Fruit fly (Drosophila melanogaster) whole organism, pupa: ENCODE measurements around the gene spas.

Experiments
- CG10348 ChIP-seq: fragments of 200-800 bp; sonication (Bioruptor generic); IDR thresholded peaks from 2 replicates; pipeline ENCODE4 v1.3.6; 2022; ENCODE audit warnings: missing biosample characterization, missing genetic modification characterization
- CG32121 ChIP-seq: fragments of 200-800 bp; sonication (Bioruptor generic); IDR thresholded peaks from 2 replicates; pipeline ENCODE4 v1.3.6; 2022; ENCODE audit warnings: missing biosample characterization, missing genetic modification characterization
- CG4496 ChIP-seq: fragments of 200-800 bp; sonication (Bioruptor generic); IDR thresholded peaks from 3 replicates; pipeline ENCODE4 v1.3.6; 2022; ENCODE audit warnings: missing biosample characterization, missing genetic modification characterization
- CG8301 ChIP-seq: fragments of 200-800 bp; sonication (Bioruptor generic); optimal IDR thresholded peaks from 2 replicates; lab custom pipeline; 2018; ENCODE audit warnings: missing biosample characterization, mild to moderate bottlenecking, missing genetic modification characterization
- Pif1B ChIP-seq: fragments of 200-800 bp; sonication (Bioruptor generic); optimal IDR thresholded peaks from 3 replicates; lab custom pipeline; 2016; ENCODE audit warnings: missing biosample characterization, missing genetic modification characterization
- fd96Ca ChIP-seq: fragments of 200-800 bp; sonication (Bioruptor generic); IDR thresholded peaks from 3 replicates; pipeline ENCODE4 v1.3.6; 2022; ENCODE audit warnings: missing biosample characterization, missing genetic modification characterization
- gl ChIP-seq: fragments of 200-800 bp; sonication (Bioruptor generic); optimal IDR thresholded peaks from 2 replicates; lab custom pipeline; 2018; ENCODE audit warnings: missing biosample characterization, mild to moderate bottlenecking, missing genetic modification characterization

- no peak for TF ChIP-seq CG4496
- no peak for TF ChIP-seq fd96Ca (GFP tag; lab: Robert Waterston, UW)
- no peak for TF ChIP-seq CG10348 (GFP tag; lab: Robert Waterston, UW)
- TF ChIP-seq Pif1B (GFP tag; lab: Kevin White, UChicago), result no peak
- TF ChIP-seq CG32121, result no peak
- TF ChIP-seq CG8301 (tag; lab: Kevin White, UChicago), result no peak
- TF ChIP-seq gl, result no peak
These were observed 46.7 kb upstream of the spas start for dm6 chr3R:23991364-23991763.
